Worm (Caenorhabditis elegans) whole organism, early embryonic: Measurements from ENCODE around the gene pud-4.

Experiments used
- B0310.2 ChIP-seq: sonication (generic microtip); optimal IDR thresholded peaks from 2 replicates; lab custom pipeline; 2016; ENCODE audit warnings: mild to moderate bottlenecking, missing genetic modification characterization, missing compliant biosample characterization
- F13C5.2 ChIP-seq: sonication (generic microtip); optimal IDR thresholded peaks from 2 replicates; lab custom pipeline; 2017; ENCODE audit warnings: mild to moderate bottlenecking, missing genetic modification characterization, inconsistent platforms, missing compliant biosample characterization
- ama-1 ChIP-seq: fragments of 150-350 bp; optimal IDR thresholded peaks from 2 replicates; lab custom pipeline; 2014
- ceh-13 ChIP-seq: fragments of 200-800 bp; sonication (Bioruptor generic); optimal IDR thresholded peaks from 2 replicates; lab custom pipeline; 2018; ENCODE audit warnings: mild to moderate bottlenecking, missing genetic modification characterization, missing compliant biosample characterization
- ceh-36 ChIP-seq: sonication (generic microtip); optimal IDR thresholded peaks from 2 replicates; lab custom pipeline; 2016; ENCODE audit warnings: missing genetic modification characterization, inconsistent platforms, missing compliant biosample characterization
- flt-1 ChIP-seq: fragments of 200-800 bp; sonication (Bioruptor generic); IDR thresholded peaks from 2 replicates; pipeline ENCODE4 v1.3.6; 2022; ENCODE audit warnings: missing genetic modification characterization, missing compliant biosample characterization
- hmbx-1 ChIP-seq: sonication (generic microtip); optimal IDR thresholded peaks from 2 replicates; lab custom pipeline; 2016; ENCODE audit warnings: mild to moderate bottlenecking, missing genetic modification characterization, missing compliant biosample characterization
- hmg-4 ChIP-seq: fragments of 200-800 bp; sonication (Bioruptor generic); optimal IDR thresholded peaks from 2 replicates; lab custom pipeline; 2018; ENCODE audit warnings: mild to moderate bottlenecking, missing genetic modification characterization, missing compliant biosample characterization
- hnd-1 ChIP-seq: sonication (generic microtip); optimal IDR thresholded peaks from 2 replicates; lab custom pipeline; 2016; ENCODE audit warnings: missing genetic modification characterization, missing compliant biosample characterization
- pes-1 ChIP-seq: fragments of 200-800 bp; sonication (Bioruptor generic); IDR thresholded peaks from 2 replicates; pipeline ENCODE4 v1.3.6; 2022; ENCODE audit warnings: missing genetic modification reagents, missing genetic modification characterization, missing compliant biosample characterization
- scrt-1 ChIP-seq: fragments of 200-800 bp; sonication (Bioruptor generic); IDR thresholded peaks from 2 replicates; pipeline ENCODE4 v1.3.6; 2022; ENCODE audit warnings: missing genetic modification characterization, missing compliant biosample characterization
- sea-1 ChIP-seq: fragments of 200-800 bp; sonication (Bioruptor generic); conservative IDR thresholded peaks from 2 replicates; pipeline ENCODE4 v1.3.6; 2022; ENCODE audit warnings: missing genetic modification characterization, missing compliant biosample characterization
- tbx-37 ChIP-seq: fragments of 200-800 bp; sonication (Bioruptor generic); conservative IDR thresholded peaks from 2 replicates; pipeline ENCODE4 v1.3.6; 2022; ENCODE audit warnings: missing genetic modification reagents, missing genetic modification characterization, missing compliant biosample characterization
- tra-4 ChIP-seq: sonication (generic microtip); optimal IDR thresholded peaks from 2 replicates; lab custom pipeline; 2017; ENCODE audit warnings: missing genetic modification characterization, missing compliant biosample characterization

DNA sequence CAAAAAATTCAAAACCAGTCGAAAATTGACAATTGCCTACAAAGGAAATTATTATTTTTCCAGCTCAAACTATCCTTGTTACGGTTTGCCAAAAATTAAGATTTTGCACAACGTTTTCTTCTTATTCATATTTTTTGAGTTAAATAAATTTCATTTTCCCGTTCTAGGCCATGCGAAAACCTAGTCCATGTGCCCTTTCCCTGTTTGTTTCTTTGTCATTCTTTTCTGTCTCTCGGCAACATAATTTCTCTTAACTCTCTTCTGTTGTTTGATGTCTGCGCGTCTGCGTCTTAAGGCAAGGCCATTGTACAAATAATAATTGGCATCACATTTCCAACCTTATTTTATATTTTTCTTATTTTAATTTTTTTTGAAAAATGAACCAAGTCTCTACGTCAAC is 45.0 kb upstream of the pud-4 start, which contains the start of gene nhr-228:
- no peak for TF ChIP-seq pes-1 (GFP tag; lab: Robert Waterston, UW)
- TF ChIP-seq flt-1 (GFP tag; lab: Robert Waterston, UW) = no peak
- TF ChIP-seq hnd-1 (tag; lab: Kevin White, UChicago) = no peak
- no peak for TF ChIP-seq sea-1
- TF ChIP-seq tbx-37 (GFP tag; lab: Robert Waterston, UW) = no peak
- TF ChIP-seq scrt-1 (GFP tag; lab: Robert Waterston, UW) = no peak
- no peak for TF ChIP-seq ama-1 (lab: Kevin White, UChicago)
- no peak for TF ChIP-seq hmbx-1 (tag; lab: Kevin White, UChicago)
- TF ChIP-seq tra-4 (tag; lab: Kevin White, UChicago) = no peak
- TF ChIP-seq F13C5.2 (tag; lab: Kevin White, UChicago) = no peak
- no peak for TF ChIP-seq ceh-13 (GFP tag; lab: Kevin White, UChicago)
- no peak for TF ChIP-seq B0310.2 (tag; lab: Kevin White, UChicago)
- TF ChIP-seq hmg-4 (GFP tag; lab: Kevin White, UChicago) = no peak
- TF ChIP-seq ceh-36 (tag; lab: Kevin White, UChicago) = no peak
